Worm (Caenorhabditis elegans) whole organism, L1 larva: ENCODE data around the gene htp-1.

ENCODE experiments used
- ama-1 ChIP-seq: fragments of 150-350 bp; optimal IDR thresholded peaks from 2 replicates; lab custom pipeline; 2014
- egl-13 ChIP-seq: sonication (generic microtip); optimal IDR thresholded peaks from 2 replicates; lab custom pipeline; 2016; ENCODE audit warnings: missing genotype, missing genetic modification reagents, missing genetic modification characterization, missing compliant biosample characterization
- elt-2 ChIP-seq: sonication (generic microtip); optimal IDR thresholded peaks from 2 replicates; lab custom pipeline; 2016; ENCODE audit warnings: missing genetic modification characterization, mild to moderate bottlenecking, inconsistent platforms, missing compliant biosample characterization, missing genetic modification reagents
- nhr-237 ChIP-seq: fragments of 150-350 bp; optimal IDR thresholded peaks from 2 replicates; lab custom pipeline; 2014; ENCODE audit warnings: missing biosample characterization, missing genetic modification characterization
- nhr-71 ChIP-seq: sonication (generic microtip); optimal IDR thresholded peaks from 2 replicates; lab custom pipeline; 2016; ENCODE audit warnings: mild to moderate bottlenecking, missing genetic modification characterization, moderate library complexity, missing compliant biosample characterization
- pqm-1 ChIP-seq: sonication (generic microtip); optimal IDR thresholded peaks from 3 replicates; lab custom pipeline; 2017; ENCODE audit warnings: missing biosample characterization, missing genetic modification characterization
- snpc-4 ChIP-seq: fragments of 150-350 bp; optimal IDR thresholded peaks from 2 replicates; lab custom pipeline; 2014; ENCODE audit warnings: missing biosample characterization, missing genetic modification characterization
- sup-37 ChIP-seq: fragments of 200-800 bp; sonication (Bioruptor generic); optimal IDR thresholded peaks from 2 replicates; lab custom pipeline; 2018; ENCODE audit warnings: mild to moderate bottlenecking, missing genetic modification characterization, missing compliant biosample characterization

- TF ChIP-seq snpc-4 = no peak
- no peak for TF ChIP-seq ama-1 (lab: Kevin White, UChicago)
- TF ChIP-seq egl-13 = no peak
- TF ChIP-seq nhr-71 (tag; lab: Kevin White, UChicago) = no peak
- no peak for TF ChIP-seq pqm-1
- TF ChIP-seq sup-37 (GFP tag; lab: Kevin White, UChicago) = no peak
- TF ChIP-seq nhr-237 (tag; lab: Kevin White, UChicago) = no peak
- no peak for TF ChIP-seq elt-2 (tag; lab: Kevin White, UChicago)
Measured at ce11 chrIV:5354124-5354523, 37.2 kb downstream of the htp-1 start, which contains the start of gene Y4C6B.1.
